Fruit fly (Drosophila melanogaster) whole organism, prepupa: ENCODE results near the gene CG31548.

Experiments
- Blimp-1 ChIP-seq: fragments of 200-800 bp; sonication (Bioruptor generic); optimal IDR thresholded peaks from 3 replicates; lab custom pipeline; 2017; ENCODE audit warnings: missing biosample characterization, missing genetic modification characterization, mild to moderate bottlenecking, moderate library complexity, missing genetic modification reagents
- CG10631 ChIP-seq: fragments of 200-800 bp; sonication (Bioruptor generic); optimal IDR thresholded peaks from 2 replicates; lab custom pipeline; 2016; ENCODE audit warnings: missing biosample characterization, missing genetic modification characterization
- CG10669 ChIP-seq: fragments of 200-800 bp; sonication (Bioruptor generic); optimal IDR thresholded peaks from 3 replicates; lab custom pipeline; 2018; ENCODE audit warnings: missing biosample characterization, mild to moderate bottlenecking, missing genetic modification characterization, moderate library complexity
- CG11294 ChIP-seq: fragments of 200-800 bp; sonication (Bioruptor generic); IDR thresholded peaks from 2 replicates; pipeline ENCODE4 v1.3.6; 2022; ENCODE audit warnings: missing biosample characterization, missing genetic modification characterization
- CG11762 ChIP-seq: fragments of 200-800 bp; sonication (Bioruptor generic); optimal IDR thresholded peaks from 3 replicates; lab custom pipeline; 2016; ENCODE audit warnings: missing biosample characterization, missing genetic modification characterization; ENCODE audit not compliant: insufficient read depth
- CG11902 ChIP-seq: fragments of 200-800 bp; sonication (Bioruptor generic); optimal IDR thresholded peaks from 3 replicates; lab custom pipeline; 2016; ENCODE audit warnings: missing biosample characterization, missing genetic modification characterization
- CG1621 ChIP-seq: fragments of 200-800 bp; sonication (Bioruptor generic); optimal IDR thresholded peaks from 3 replicates; lab custom pipeline; 2018; ENCODE audit warnings: missing biosample characterization, mild to moderate bottlenecking, missing genetic modification characterization
- CG3032 ChIP-seq: fragments of 200-800 bp; optimal IDR thresholded peaks from 2 replicates; lab custom pipeline; 2019; ENCODE audit warnings: missing biosample characterization, mild to moderate bottlenecking, missing genetic modification characterization, moderate library complexity
- CG32006 ChIP-seq: fragments of 200-800 bp; sonication (Bioruptor generic); optimal IDR thresholded peaks from 3 replicates; lab custom pipeline; 2017; ENCODE audit warnings: missing biosample characterization, mild to moderate bottlenecking, missing genetic modification characterization
- CG34406 ChIP-seq: fragments of 200-800 bp; sonication (Bioruptor generic); optimal IDR thresholded peaks from 3 replicates; lab custom pipeline; 2016; ENCODE audit warnings: missing biosample characterization, missing genetic modification characterization
- CG4318 ChIP-seq: fragments of 200-800 bp; sonication (Bioruptor generic); optimal IDR thresholded peaks from 3 replicates; lab custom pipeline; 2017; ENCODE audit warnings: missing biosample characterization, mild to moderate bottlenecking, missing genetic modification characterization
- CG6163 ChIP-seq: fragments of 200-800 bp; sonication (Bioruptor generic); IDR thresholded peaks from 3 replicates; pipeline ENCODE4 v1.3.6; 2022; ENCODE audit warnings: missing biosample characterization, missing genetic modification characterization
- CG6276 ChIP-seq: fragments of 200-800 bp; sonication (Bioruptor generic); optimal IDR thresholded peaks from 2 replicates; lab custom pipeline; 2017; ENCODE audit warnings: missing biosample characterization, mild to moderate bottlenecking, missing genetic modification characterization
- CG6792 ChIP-seq: fragments of 200-800 bp; sonication (Bioruptor generic); optimal IDR thresholded peaks from 3 replicates; lab custom pipeline; 2016; ENCODE audit warnings: missing biosample characterization, missing genetic modification characterization
- CG6808 ChIP-seq: fragments of 200-800 bp; sonication (Bioruptor generic); optimal IDR thresholded peaks from 3 replicates; lab custom pipeline; 2017; ENCODE audit warnings: missing biosample characterization, missing genetic modification characterization, mild to moderate bottlenecking, moderate library complexity, missing genetic modification reagents
- CG6854 ChIP-seq: fragments of 200-800 bp; sonication (Bioruptor generic); optimal IDR thresholded peaks from 2 replicates; lab custom pipeline; 2017; ENCODE audit warnings: missing biosample characterization, mild to moderate bottlenecking, missing genetic modification characterization
- CG7368 ChIP-seq: fragments of 200-800 bp; sonication (Bioruptor generic); optimal IDR thresholded peaks from 3 replicates; lab custom pipeline; 2016; ENCODE audit warnings: missing biosample characterization, missing genetic modification characterization
- CG8119 ChIP-seq: fragments of 200-800 bp; sonication (Bioruptor generic); IDR thresholded peaks from 3 replicates; pipeline ENCODE4 v1.3.6; 2022; ENCODE audit warnings: missing biosample characterization, missing genetic modification characterization
- CG8319 ChIP-seq: fragments of 200-800 bp; sonication (Bioruptor generic); optimal IDR thresholded peaks from 3 replicates; lab custom pipeline; 2016; ENCODE audit warnings: missing biosample characterization, missing genetic modification characterization
- CG8632 ChIP-seq: fragments of 200-800 bp; sonication (Bioruptor generic); optimal IDR thresholded peaks from 3 replicates; lab custom pipeline; 2016; ENCODE audit warnings: missing biosample characterization, missing genetic modification characterization
- CG9139 ChIP-seq: fragments of 200-800 bp; sonication (Bioruptor generic); optimal IDR thresholded peaks from 3 replicates; lab custom pipeline; 2017; ENCODE audit warnings: missing biosample characterization, mild to moderate bottlenecking, missing genetic modification characterization
- Eip75B ChIP-seq: fragments of 200-800 bp; sonication (Bioruptor generic); optimal IDR thresholded peaks from 3 replicates; lab custom pipeline; 2016; ENCODE audit warnings: missing biosample characterization, missing genetic modification characterization
- Eip78C ChIP-seq: fragments of 200-800 bp; sonication (Bioruptor generic); peaks from one replicate; lab custom pipeline; 2016; ENCODE audit warnings: missing biosample characterization, missing genetic modification characterization
- Ets96B ChIP-seq: fragments of 200-800 bp; optimal IDR thresholded peaks from 2 replicates; lab custom pipeline; 2019; ENCODE audit warnings: missing biosample characterization, mild to moderate bottlenecking, missing genetic modification characterization, moderate library complexity
- Gug ChIP-seq: fragments of 200-800 bp; sonication (Bioruptor generic); IDR thresholded peaks from 2 replicates; pipeline ENCODE4 v1.3.6; 2022; ENCODE audit warnings: missing biosample characterization, missing genetic modification characterization
- Hr4 ChIP-seq: fragments of 200-800 bp; sonication (Bioruptor generic); optimal IDR thresholded peaks from 3 replicates; lab custom pipeline; 2016; ENCODE audit warnings: missing biosample characterization, missing genetic modification characterization
- Met ChIP-seq: fragments of 200-800 bp; sonication (Bioruptor generic); optimal IDR thresholded peaks from 3 replicates; lab custom pipeline; 2016; ENCODE audit warnings: missing biosample characterization, missing genetic modification characterization
- Smox ChIP-seq: fragments of 200-800 bp; sonication (Bioruptor generic); optimal IDR thresholded peaks from 3 replicates; lab custom pipeline; 2016; ENCODE audit warnings: missing biosample characterization, missing genetic modification characterization
- Sox102F ChIP-seq: fragments of 200-800 bp; sonication (Bioruptor generic); optimal IDR thresholded peaks from 2 replicates; lab custom pipeline; 2016; ENCODE audit warnings: missing biosample characterization, mild to moderate bottlenecking, missing genetic modification characterization
- Sox14 ChIP-seq: fragments of 200-800 bp; sonication (Bioruptor generic); optimal IDR thresholded peaks from 3 replicates; lab custom pipeline; 2016; ENCODE audit warnings: missing biosample characterization, missing genetic modification characterization
- Sox15 ChIP-seq: fragments of 200-800 bp; sonication (Bioruptor generic); optimal IDR thresholded peaks from 3 replicates; lab custom pipeline; 2016; ENCODE audit warnings: missing biosample characterization, missing genetic modification characterization
- achi ChIP-seq: fragments of 200-800 bp; sonication (Bioruptor generic); optimal IDR thresholded peaks from 3 replicates; lab custom pipeline; 2016; ENCODE audit warnings: missing biosample characterization, missing genetic modification characterization
- acj6 ChIP-seq: fragments of 200-800 bp; sonication (Bioruptor generic); optimal IDR thresholded peaks from 3 replicates; lab custom pipeline; 2016; ENCODE audit warnings: missing biosample characterization, missing genetic modification characterization
- dsx ChIP-seq: fragments of 200-800 bp; optimal IDR thresholded peaks from 3 replicates; lab custom pipeline; 2019; ENCODE audit warnings: missing biosample characterization, mild to moderate bottlenecking, missing genetic modification characterization, moderate library complexity; ENCODE audit not compliant: poor library complexity, severe bottlenecking
- eg ChIP-seq: fragments of 200-800 bp; sonication (Bioruptor generic); IDR thresholded peaks from 3 replicates; pipeline ENCODE4 v1.3.6; 2022; ENCODE audit warnings: missing biosample characterization, missing genetic modification characterization
- esn ChIP-seq: fragments of 200-800 bp; sonication (Bioruptor generic); optimal IDR thresholded peaks from 2 replicates; lab custom pipeline; 2016; ENCODE audit warnings: missing biosample characterization, mild to moderate bottlenecking, missing genetic modification characterization, moderate library complexity
- fd59A ChIP-seq: fragments of 200-800 bp; sonication (Bioruptor generic); optimal IDR thresholded peaks from 2 replicates; lab custom pipeline; 2017; ENCODE audit warnings: missing biosample characterization, mild to moderate bottlenecking, missing genetic modification characterization, missing genetic modification reagents
- fd85E ChIP-seq: fragments of 200-800 bp; sonication (Bioruptor generic); optimal IDR thresholded peaks from 3 replicates; lab custom pipeline; 2016; ENCODE audit warnings: missing biosample characterization, missing genetic modification characterization
- fkh ChIP-seq: fragments of 200-800 bp; sonication (Bioruptor generic); optimal IDR thresholded peaks from 3 replicates; lab custom pipeline; 2017; ENCODE audit warnings: missing biosample characterization, mild to moderate bottlenecking, missing genetic modification characterization, moderate library complexity
- net ChIP-seq: fragments of 200-800 bp; sonication (Bioruptor generic); optimal IDR thresholded peaks from 3 replicates; lab custom pipeline; 2016; ENCODE audit warnings: missing biosample characterization, missing genetic modification characterization
- pdm3 ChIP-seq: fragments of 200-800 bp; sonication (Bioruptor generic); optimal IDR thresholded peaks from 3 replicates; lab custom pipeline; 2016; ENCODE audit warnings: missing biosample characterization, missing genetic modification characterization
- salr ChIP-seq, 2 experiments: fragments of 200-800 bp; sonication (Bioruptor generic); optimal IDR thresholded peaks; 3 replicates each; lab custom pipeline; 2016 to 2018; ENCODE audit warnings: missing biosample characterization in 2 of 2, missing genetic modification characterization in 2 of 2, mild to moderate bottlenecking in 1 of 2
- ss ChIP-seq, 2 experiments: fragments of 200-800 bp; sonication (Bioruptor generic); optimal IDR thresholded peaks; 2 replicates in 1 of 2; 3 replicates in 1 of 2; lab custom pipeline; 2017 to 2018; ENCODE audit warnings: mild to moderate bottlenecking in 2 of 2, missing biosample characterization in 2 of 2, missing genetic modification characterization in 2 of 2, moderate library complexity in 1 of 2
- svp ChIP-seq: fragments of 200-800 bp; sonication (Bioruptor generic); peaks from one replicate; lab custom pipeline; 2016; ENCODE audit warnings: missing biosample characterization, missing genetic modification characterization
- vri ChIP-seq: fragments of 200-800 bp; sonication (Bioruptor generic); optimal IDR thresholded peaks from 3 replicates; lab custom pipeline; 2016; ENCODE audit warnings: missing biosample characterization, mild to moderate bottlenecking, missing genetic modification characterization

CG31548 gene

dm6 chr3R:5622985-5623630 is 13.5 kb downstream of the CG31548 start (continued):
- TF ChIP-seq Ets96B (no peak), CG6163 (no peak), CG1621 (tag; lab: Kevin White, UChicago) (peak; percentile 31), ss (GFP tag; optimal IDR thresholded peaks at IDR 0.05; lab: Kevin White, UChicago) (peak in 1 of 2 experiments; percentile 31), CG8632 (GFP tag; lab: Kevin White, UChicago) (peak; percentile 4), Sox14 (GFP tag; lab: Kevin White, UChicago) (no peak), salr (GFP tag; optimal IDR thresholded peaks at IDR 0.05; lab: Kevin White, UChicago) (no peak), achi (GFP tag; lab: Kevin White, UChicago) (peak; percentile 11), CG34406 (GFP tag; lab: Kevin White, UChicago) (no peak), CG6276 (GFP tag; lab: Kevin White, UChicago) (no peak), CG9139 (GFP tag; lab: Kevin White, UChicago) (no peak), CG11762 (GFP tag; lab: Kevin White, UChicago) (no peak), CG11294 (GFP tag; lab: Robert Waterston, UW) (no peak), fd85E (no peak), CG4318 (GFP tag; lab: Kevin White, UChicago) (no peak), Hr4 (GFP tag; lab: Kevin White, UChicago) (peak; percentile 29)
- TF ChIP-seq, all 60 proteins: peak for 20

- no peak for TF ChIP-seq CG8319 (GFP tag; lab: Kevin White, UChicago)
- peak; percentile 91 for TF ChIP-seq svp (GFP tag; lab: Kevin White, UChicago)
- TF ChIP-seq Eip78C (GFP tag; lab: Kevin White, UChicago) = peak; percentile 18
Measured at dm6 chr3R:5622406-5622752, 14.3 kb downstream of the CG31548 start.

- TF ChIP-seq Sox102F (no peak), vri (peak; percentile 72), CG32006 (no peak), CG10669 (GFP tag; lab: Kevin White, UChicago) (peak; percentile 25), CG10631 (GFP tag; lab: Kevin White, UChicago) (no peak), CG9139 (GFP tag; lab: Kevin White, UChicago) (peak; percentile 69), eg (GFP tag; lab: Robert Waterston, UW) (no peak), CG3032 (tag; lab: Kevin White, UChicago) (no peak), Sox15 (GFP tag; lab: Kevin White, UChicago) (no peak), Blimp-1 (GFP tag; lab: Kevin White, UChicago) (no peak), CG11762 (GFP tag; lab: Kevin White, UChicago) (no peak), Smox (no peak), acj6 (no peak), fkh (GFP tag; lab: Kevin White, UChicago) (no peak), net (GFP tag; lab: Kevin White, UChicago) (peak; percentile 6), svp (GFP tag; lab: Kevin White, UChicago) (no peak), CG6854 (GFP tag; lab: Kevin White, UChicago) (peak; percentile 46), CG7368 (GFP tag; lab: Kevin White, UChicago) (no peak), CG11902 (GFP tag; lab: Kevin White, UChicago) (no peak), esn (no peak), pdm3 (no peak), Gug (no peak), fd59A (GFP tag; lab: Kevin White, UChicago) (no peak), CG34406 (GFP tag; lab: Kevin White, UChicago) (no peak), CG6792 (no peak), Ets96B (no peak), Eip75B (GFP tag; lab: Kevin White, UChicago) (peak; percentile 19), CG8119 (GFP tag; lab: Robert Waterston, UW) (0 out of 3 replicates have a peak, but pooled peaks have one; percentile 25), dsx (GFP tag; lab: Kevin White, UChicago) (peak; percentile 70), CG1621 (tag; lab: Kevin White, UChicago) (peak; percentile 62), CG6163 (peak; percentile 15; the same call in 1 of the 3 replicates), Met (no peak), CG6808 (GFP tag; lab: Kevin White, UChicago) (peak; percentile 65)
Measured at dm6 chr3R:5621714-5622405, 14.8 kb downstream of the CG31548 start.
